Worm (Caenorhabditis elegans): ENCODE measurements around the gene bath-37.

- no peak for TF ChIP-seq drap-1 (GFP tag; optimal IDR thresholded peaks at IDR 0.05)
- TF ChIP-seq blmp-1 (tag; optimal IDR thresholded peaks at IDR 0.05) = no peak
- no peak for TF ChIP-seq nhr-12 (tag; optimal IDR thresholded peaks at IDR 0.05)
- TF ChIP-seq elt-3 (tag; optimal IDR thresholded peaks at IDR 0.05) = no peak
- no peak for TF ChIP-seq bed-3 (GFP tag; optimal IDR thresholded peaks at IDR 0.05)
- TF ChIP-seq nhr-76 (tag; optimal IDR thresholded peaks at IDR 0.05) = no peak
- TF ChIP-seq M03D4.4 (tag; optimal IDR thresholded peaks at IDR 0.05) = no peak
- TF ChIP-seq ztf-11 (tag; optimal IDR thresholded peaks at IDR 0.05) = no peak
- no peak for TF ChIP-seq hlh-1 (tag; optimal IDR thresholded peaks at IDR 0.05)
- no peak for TF ChIP-seq sptf-1 (tag; optimal IDR thresholded peaks at IDR 0.05)
- no peak for TF ChIP-seq unc-62 (GFP tag; optimal IDR thresholded peaks at IDR 0.05)
- peak; percentile 24 for TF ChIP-seq ces-1 (GFP tag; optimal IDR thresholded peaks at IDR 0.05)
- peak; percentile 43 for TF ChIP-seq lsy-2 (tag; optimal IDR thresholded peaks at IDR 0.05)
Observed at ce11 chrIV:12121076-12121475, 52.4 kb downstream of the bath-37 start, which contains the start of the genes ddb-1 and M18.6.

Data from whole organism, mixed stage, embryonic.